Fruit fly (Drosophila melanogaster): Measurements from ENCODE around the gene gzl.

gzl gene

dm6 chr3R:6397611-6398092 is 14.9 kb downstream of the gzl start (continued):
- TF ChIP-seq Hmx (GFP tag; optimal IDR thresholded peaks at IDR 0.05) = no peak
- TF ChIP-seq sna (GFP tag; IDR thresholded peaks at IDR 0.05; ENCODE audit: partially characterized antibody) = no peak
- no peak for TF ChIP-seq CG18764 (GFP tag; optimal IDR thresholded peaks at IDR 0.05)
- no peak for TF ChIP-seq Ravus (GFP tag; IDR thresholded peaks at IDR 0.05)
- no peak for TF ChIP-seq Bdp1 (GFP tag; optimal IDR thresholded peaks at IDR 0.05)
- no peak for TF ChIP-seq CG15479 (GFP tag; optimal IDR thresholded peaks at IDR 0.05)
- no peak for TF ChIP-seq CG9876 (GFP tag; optimal IDR thresholded peaks at IDR 0.05)
- no peak for TF ChIP-seq jing (GFP tag; optimal IDR thresholded peaks at IDR 0.05)
- no peak for TF ChIP-seq CG32772 (GFP tag; IDR thresholded peaks at IDR 0.05)
- no peak for TF ChIP-seq CG10565 (GFP tag; optimal IDR thresholded peaks at IDR 0.05)
- no peak for TF ChIP-seq CG33557 (GFP tag; optimal IDR thresholded peaks at IDR 0.05)
- peak; percentile 55; the same call in 1 of the 3 replicates for TF ChIP-seq CG7963 (GFP tag; IDR thresholded peaks at IDR 0.05; ENCODE audit: partially characterized antibody)
- TF ChIP-seq CG12299 (tag; optimal IDR thresholded peaks at IDR 0.05) = no peak
- no peak for TF ChIP-seq MESR4 (GFP tag; optimal IDR thresholded peaks at IDR 0.05)
- TF ChIP-seq CrebB (tag; optimal IDR thresholded peaks at IDR 0.05) = no peak
- no peak for TF ChIP-seq C15 (GFP tag; IDR thresholded peaks at IDR 0.05)
- no peak for TF ChIP-seq bowl (GFP tag; IDR thresholded peaks at IDR 0.05)
- no peak for TF ChIP-seq CG17912 (GFP tag; optimal IDR thresholded peaks at IDR 0.05)
- no peak for TF ChIP-seq CG3065 (GFP tag; optimal IDR thresholded peaks at IDR 0.05)
- peak; percentile 7 for TF ChIP-seq CG17829 (tag; optimal IDR thresholded peaks at IDR 0.05)
- TF ChIP-seq croc (GFP tag; conservative IDR thresholded peaks at IDR 0.05) = no peak
- no peak for TF ChIP-seq sens-2 (GFP tag; IDR thresholded peaks at IDR 0.05)
- TF ChIP-seq mld (GFP tag; IDR thresholded peaks at IDR 0.05; ENCODE audit: partially characterized antibody) = 0 out of 3 replicates have a peak, but pooled peaks have one; percentile 40
- peak; percentile 10 for TF ChIP-seq CG1233 (GFP tag; optimal IDR thresholded peaks at IDR 0.05)
- no peak for TF ChIP-seq CG8478 (optimal IDR thresholded peaks at IDR 0.05)
- no peak for TF ChIP-seq shn (GFP tag; optimal IDR thresholded peaks at IDR 0.05)
- TF ChIP-seq Lhr (GFP tag; optimal IDR thresholded peaks at IDR 0.05) = no peak
- no peak for TF ChIP-seq ken (GFP tag; IDR thresholded peaks at IDR 0.05)
- TF ChIP-seq ato (GFP tag; IDR thresholded peaks at IDR 0.05; ENCODE audit: partially characterized antibody) = no peak
- no peak for TF ChIP-seq kni (GFP tag; optimal IDR thresholded peaks at IDR 0.05)
- no peak for TF ChIP-seq mirr (GFP tag; optimal IDR thresholded peaks at IDR 0.05)
- peak; percentile 55 for TF ChIP-seq CG7839 (tag; optimal IDR thresholded peaks at IDR 0.05)
- no peak for TF ChIP-seq Pdp1 (GFP tag; optimal IDR thresholded peaks at IDR 0.05)
- TF ChIP-seq CG7271 (tag; optimal IDR thresholded peaks at IDR 0.05) = no peak
- TF ChIP-seq stwl (tag; optimal IDR thresholded peaks at IDR 0.05) = no peak
- peak; percentile 20 for TF ChIP-seq Sox100B (GFP tag; optimal IDR thresholded peaks at IDR 0.05)
- peak; percentile 15 for TF ChIP-seq ind (GFP tag; optimal IDR thresholded peaks at IDR 0.05)
- TF ChIP-seq Hmr (GFP tag; optimal IDR thresholded peaks at IDR 0.05) = peak; percentile 19
- no peak for TF ChIP-seq Dip2 (GFP tag; IDR thresholded peaks at IDR 0.05)
- no peak for TF ChIP-seq CG1792 (GFP tag; optimal IDR thresholded peaks at IDR 0.05)
- TF ChIP-seq crol (GFP tag; IDR thresholded peaks at IDR 0.05) = peak; percentile 52
- TF ChIP-seq onecut (GFP tag; IDR thresholded peaks at IDR 0.05) = no peak
- TF ChIP-seq fd64A (GFP tag; optimal IDR thresholded peaks at IDR 0.05) = no peak
- no peak for TF ChIP-seq Sry-δ (GFP tag; optimal IDR thresholded peaks at IDR 0.05)
- TF ChIP-seq BtbVII (GFP tag; optimal IDR thresholded peaks at IDR 0.05) = no peak
- peak; percentile 2 for TF ChIP-seq scrt (GFP tag; optimal IDR thresholded peaks at IDR 0.05)
- no peak for TF ChIP-seq CG30431 (GFP tag; optimal IDR thresholded peaks at IDR 0.05)
- no peak for TF ChIP-seq CG16863 (GFP tag; optimal IDR thresholded peaks at IDR 0.05)
- no peak for TF ChIP-seq pzg (GFP tag; optimal IDR thresholded peaks at IDR 0.05)
- TF ChIP-seq dmrt11E (tag; optimal IDR thresholded peaks at IDR 0.05) = no peak
- no peak for TF ChIP-seq ara (GFP tag; IDR thresholded peaks at IDR 0.05)
